Fruit fly (Drosophila melanogaster) whole organism: ENCODE results near the gene SpdS.

ENCODE experiments used
- CG8478 ChIP-seq: fragments of >200 bp; optimal IDR thresholded peaks from 2 replicates; lab custom pipeline; 2018; ENCODE audit warnings: inconsistent platforms
- Dll ChIP-seq: fragments of >200 bp; optimal IDR thresholded peaks from 2 replicates; lab custom pipeline; 2017
- EcR ChIP-seq, 2 experiments: fragments of >200 bp; optimal IDR thresholded peaks; 2 replicates each; lab custom pipeline; 2017; ENCODE audit warnings: missing biosample characterization in 2 of 2, missing genetic modification characterization in 2 of 2, missing genetic modification reagents in 2 of 2
- pan ChIP-seq: fragments of >200 bp; optimal IDR thresholded peaks from 2 replicates; lab custom pipeline; 2017
- psq ChIP-seq: fragments of >200 bp; optimal IDR thresholded peaks from 2 replicates; lab custom pipeline; 2017
- usp ChIP-seq: fragments of >200 bp; optimal IDR thresholded peaks from 2 replicates; lab custom pipeline; 2017; ENCODE audit warnings: missing biosample characterization, missing genetic modification characterization, mixed read lengths

Gene SpdS

dm6 chr3R:9620278-9620677 lies 11.2 kb upstream of the SpdS start:
- no peak for TF ChIP-seq EcR (GFP tag; optimal IDR thresholded peaks at IDR 0.05; lab: Kevin White, UChicago)
- TF ChIP-seq Dll (lab: Kevin White, UChicago), result no peak
- no peak for TF ChIP-seq CG8478 (lab: Kevin White, UChicago)
- TF ChIP-seq usp (GFP tag; lab: Kevin White, UChicago), result no peak
- no peak for TF ChIP-seq psq (lab: Kevin White, UChicago)
- TF ChIP-seq pan (lab: Kevin White, UChicago), result no peak

DNA sequence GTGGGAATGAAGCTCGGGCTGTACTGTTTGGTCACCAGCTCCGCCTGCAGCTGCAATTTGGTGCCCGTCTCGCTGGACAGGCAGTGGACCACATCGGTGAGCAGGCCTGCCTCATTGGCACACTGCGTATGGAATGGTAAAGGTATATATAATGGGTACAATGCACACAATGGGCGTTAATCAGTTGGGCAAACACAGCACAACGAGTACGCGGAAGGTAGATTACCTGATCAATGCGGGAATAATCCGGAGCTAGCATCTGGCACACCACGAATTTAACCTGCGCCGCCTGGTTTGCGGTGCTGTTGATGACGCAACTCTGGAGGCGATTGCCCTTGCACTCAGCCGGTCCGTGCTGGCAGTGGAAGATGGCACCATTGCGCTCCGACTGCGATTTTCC lies 6.0 kb upstream of the SpdS start:
- TF ChIP-seq psq (lab: Kevin White, UChicago), result no peak
- no peak for TF ChIP-seq pan (lab: Kevin White, UChicago)
- no peak for TF ChIP-seq CG8478 (lab: Kevin White, UChicago)
- TF ChIP-seq EcR (GFP tag; optimal IDR thresholded peaks at IDR 0.05; lab: Kevin White, UChicago), result no peak
- no peak for TF ChIP-seq Dll (lab: Kevin White, UChicago)
- TF ChIP-seq usp (GFP tag; lab: Kevin White, UChicago), result no peak

DNA sequence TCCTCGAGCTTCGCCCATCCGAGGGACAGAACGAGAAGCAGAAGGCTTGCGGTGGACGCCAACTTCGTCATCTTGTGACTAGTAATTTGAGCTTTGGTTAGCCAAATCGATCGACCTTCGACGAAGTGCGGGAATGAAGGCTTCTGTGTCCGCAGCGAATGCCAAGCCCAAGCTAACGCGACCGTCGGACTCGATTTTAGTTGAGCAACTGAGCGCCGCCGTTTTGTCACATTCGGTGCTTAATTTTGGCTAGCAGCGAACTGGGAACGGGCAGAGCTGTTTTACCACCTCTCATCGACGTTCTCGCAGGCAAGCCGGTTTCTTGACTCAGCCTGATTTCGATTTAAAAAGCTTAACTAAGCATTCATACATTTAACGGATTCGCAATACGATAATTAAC lies 5.2 kb upstream of the SpdS start:
- TF ChIP-seq Dll (lab: Kevin White, UChicago), result no peak
- TF ChIP-seq EcR (GFP tag; optimal IDR thresholded peaks at IDR 0.05; lab: Kevin White, UChicago), result no peak
- no peak for TF ChIP-seq usp (GFP tag; lab: Kevin White, UChicago)
- TF ChIP-seq pan (lab: Kevin White, UChicago), result no peak
- no peak for TF ChIP-seq psq (lab: Kevin White, UChicago)
- TF ChIP-seq CG8478 (lab: Kevin White, UChicago), result no peak

- TF ChIP-seq EcR (GFP tag; optimal IDR thresholded peaks at IDR 0.05; lab: Kevin White, UChicago), result no peak
- no peak for TF ChIP-seq usp (GFP tag; lab: Kevin White, UChicago)
- TF ChIP-seq pan (lab: Kevin White, UChicago), result no peak
- TF ChIP-seq Dll (lab: Kevin White, UChicago), result no peak
- TF ChIP-seq psq (lab: Kevin White, UChicago), result no peak
- no peak for TF ChIP-seq CG8478 (lab: Kevin White, UChicago)
Observed at dm6 chr3R:9626880-9627401, 4.5 kb upstream of the SpdS start, which contains the start of the genes CG9427 and CG8319. Gene CG9427, minus strand, starts transcription at chr3R:9626930. Gene CG8319, plus strand, starts transcription at chr3R:9627321.

DNA sequence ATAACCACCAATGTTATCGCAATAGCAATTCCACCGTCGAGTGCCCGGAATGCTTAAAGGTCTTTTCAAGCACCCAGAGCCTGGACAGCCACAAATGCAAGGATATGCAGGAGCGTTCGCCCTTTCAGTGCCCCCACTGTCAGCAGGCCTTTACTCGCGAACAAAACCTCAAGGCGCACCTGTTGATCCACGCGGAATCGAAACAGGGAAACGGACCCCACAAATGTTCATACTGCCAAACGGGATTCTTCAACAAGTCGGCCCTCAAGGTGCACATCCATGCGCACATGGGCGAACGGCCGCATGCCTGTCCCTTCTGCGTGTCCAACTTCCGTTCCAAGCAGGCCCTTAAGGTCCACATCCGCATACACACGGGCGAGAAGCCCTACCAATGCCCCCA lies 3.4 kb upstream of the SpdS start:
- TF ChIP-seq CG8478 (lab: Kevin White, UChicago), result no peak
- no peak for TF ChIP-seq EcR (GFP tag; optimal IDR thresholded peaks at IDR 0.05; lab: Kevin White, UChicago)
- TF ChIP-seq pan (lab: Kevin White, UChicago), result no peak
- no peak for TF ChIP-seq Dll (lab: Kevin White, UChicago)
- no peak for TF ChIP-seq psq (lab: Kevin White, UChicago)
- TF ChIP-seq usp (GFP tag; lab: Kevin White, UChicago), result no peak

- TF ChIP-seq EcR (GFP tag; optimal IDR thresholded peaks at IDR 0.05; lab: Kevin White, UChicago) (no peak), psq (lab: Kevin White, UChicago) (no peak), pan (lab: Kevin White, UChicago) (no peak)
Observed at dm6 chr3R:9628607-9629006, 2.8 kb upstream of the SpdS start.

- TF ChIP-seq CG8478 (lab: Kevin White, UChicago), result no peak
- no peak for TF ChIP-seq Dll (lab: Kevin White, UChicago)
- no peak for TF ChIP-seq psq (lab: Kevin White, UChicago)
- TF ChIP-seq EcR (GFP tag; optimal IDR thresholded peaks at IDR 0.05; lab: Kevin White, UChicago), result no peak
- no peak for TF ChIP-seq usp (GFP tag; lab: Kevin White, UChicago)
- no peak for TF ChIP-seq pan (lab: Kevin White, UChicago)
Observed at dm6 chr3R:9630053-9630632, 1.3 kb upstream of the SpdS start.

DNA sequence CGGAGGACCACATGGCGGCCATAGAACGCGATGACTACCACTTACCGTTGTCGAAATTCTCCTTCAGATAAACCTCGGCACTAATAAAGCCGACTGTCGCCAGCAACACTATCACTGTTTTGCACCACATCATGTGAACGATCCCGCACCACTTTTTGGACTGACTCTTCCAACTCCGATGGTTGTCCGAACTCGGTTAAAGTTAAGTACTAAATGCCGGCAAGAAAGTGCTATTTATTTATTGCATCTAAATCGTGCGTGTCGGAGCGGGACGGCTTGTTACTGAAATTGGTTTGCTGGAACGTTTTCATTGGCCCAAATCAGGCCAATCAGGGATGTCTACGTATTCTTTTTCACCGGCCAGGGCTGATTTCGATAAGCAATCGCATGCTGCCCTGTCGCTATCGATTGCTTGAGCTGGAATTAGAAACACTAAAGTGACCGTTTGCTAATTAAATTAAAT lies 777 bp upstream of the SpdS start, which contains the start of gene Calr:
TSS of gene Calr (minus strand) at position 219 of the 463 bp plus-strand sequence.
- TF ChIP-seq Dll (lab: Kevin White, UChicago) (no peak), psq (lab: Kevin White, UChicago) (no peak), CG8478 (lab: Kevin White, UChicago) (peak; percentile 32), pan (lab: Kevin White, UChicago) (no peak)

DNA sequence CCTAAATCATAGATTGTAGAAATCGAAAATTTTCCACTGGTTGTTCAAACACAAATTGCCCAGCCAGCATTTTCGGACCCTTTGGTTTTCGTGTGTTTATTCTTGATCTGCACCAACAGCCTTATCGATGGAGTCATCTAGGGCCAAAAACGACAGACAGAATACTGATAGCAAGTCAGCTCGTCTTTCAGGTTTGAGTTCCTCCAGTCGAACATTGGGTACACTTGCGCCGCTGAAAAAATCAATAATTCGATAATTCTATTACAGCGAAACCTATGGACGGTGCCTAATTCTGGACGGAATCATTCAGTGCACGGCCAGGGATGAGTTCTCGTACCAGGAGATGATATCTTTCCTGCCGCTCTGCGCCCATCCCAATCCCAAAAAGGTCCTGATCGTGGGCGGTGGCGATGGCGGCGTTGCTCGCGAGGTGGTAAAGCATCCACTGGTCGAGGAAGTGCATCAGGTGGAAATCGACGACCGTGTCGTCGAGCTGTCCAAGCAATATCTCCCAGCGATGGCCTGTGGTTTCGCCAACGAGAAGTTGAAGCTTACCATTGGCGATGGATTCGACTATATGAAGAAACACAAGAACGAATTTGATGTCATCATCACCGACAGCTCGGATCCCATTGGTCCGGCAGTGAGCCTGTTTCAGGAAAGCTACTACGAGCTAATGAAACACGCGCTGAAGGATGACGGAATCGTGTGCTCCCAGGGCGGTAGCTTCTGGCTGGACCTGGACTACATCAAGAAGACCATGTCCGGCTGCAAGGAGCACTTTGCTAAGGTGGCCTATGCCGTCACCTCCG lies 875 bp downstream of the SpdS start:
- TF ChIP-seq pan (lab: Kevin White, UChicago), result no peak
- TF ChIP-seq Dll (lab: Kevin White, UChicago), result no peak
- no peak for TF ChIP-seq CG8478 (lab: Kevin White, UChicago)
- no peak for TF ChIP-seq EcR (GFP tag; optimal IDR thresholded peaks at IDR 0.05; lab: Kevin White, UChicago)
- TF ChIP-seq psq (lab: Kevin White, UChicago), result no peak
- TF ChIP-seq usp (GFP tag; lab: Kevin White, UChicago), result no peak

DNA sequence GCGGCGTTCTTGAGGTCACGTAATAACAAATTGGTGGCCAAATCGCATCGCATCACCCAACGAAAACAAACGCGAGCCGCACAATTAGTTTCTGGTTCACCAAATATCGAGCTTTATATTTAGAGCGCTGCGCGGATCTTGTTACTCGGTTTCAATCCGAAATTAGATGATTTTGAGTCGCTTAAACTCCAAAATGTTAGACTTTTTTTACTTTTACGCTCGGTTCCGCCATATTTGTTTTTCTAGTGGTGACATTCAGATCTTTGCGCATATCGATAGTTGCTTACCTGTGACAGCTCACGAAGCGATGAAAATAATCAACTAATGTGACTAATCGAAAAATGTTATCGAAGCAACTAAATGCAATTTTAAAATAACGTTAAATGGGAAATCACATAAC lies 5.9 kb downstream of the SpdS start, which contains the start of gene Scm:
TSS of gene Scm (minus strand) at position 251 of the 400 bp plus-strand sequence.
- TF ChIP-seq psq (lab: Kevin White, UChicago) (no peak), CG8478 (lab: Kevin White, UChicago) (no peak), pan (lab: Kevin White, UChicago) (no peak), usp (GFP tag; lab: Kevin White, UChicago) (no peak), EcR (GFP tag; optimal IDR thresholded peaks at IDR 0.05; lab: Kevin White, UChicago) (no peak), Dll (lab: Kevin White, UChicago) (no peak)

DNA sequence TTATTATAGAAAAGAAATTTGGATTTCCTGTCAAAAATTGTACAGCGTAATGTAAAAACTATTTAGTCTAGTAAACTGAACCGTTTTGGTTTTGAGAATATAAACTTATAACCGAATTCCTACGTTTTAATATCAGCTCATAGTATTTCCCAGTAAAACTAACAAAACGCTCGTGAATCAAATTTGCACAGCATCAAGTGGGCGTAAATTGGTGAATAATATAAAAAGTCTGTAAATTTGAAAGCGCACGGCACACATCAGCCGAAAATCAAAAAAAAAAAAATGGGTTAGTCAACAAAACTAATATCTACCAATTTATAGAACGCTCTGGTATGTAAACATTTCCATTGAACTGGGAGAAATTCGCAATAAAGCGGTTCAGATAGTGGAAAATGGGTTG lies 6.4 kb downstream of the SpdS start, which contains the start of gene Dh44:
TSS of gene Dh44 (plus strand) at position 301 of the 400 bp plus-strand sequence.
- no peak for TF ChIP-seq EcR (GFP tag; optimal IDR thresholded peaks at IDR 0.05; lab: Kevin White, UChicago)
